Fruit fly (Drosophila melanogaster) whole organism, prepupa: ENCODE measurements around the gene PNUTS.

Experiments
- CG11762 ChIP-seq: fragments of 200-800 bp; sonication (Bioruptor generic); optimal IDR thresholded peaks from 3 replicates; lab custom pipeline; 2016; ENCODE audit warnings: missing biosample characterization, missing genetic modification characterization; ENCODE audit not compliant: insufficient read depth
- CG11902 ChIP-seq: fragments of 200-800 bp; sonication (Bioruptor generic); optimal IDR thresholded peaks from 3 replicates; lab custom pipeline; 2016; ENCODE audit warnings: missing biosample characterization, missing genetic modification characterization
- CG16779 ChIP-seq: fragments of 200-800 bp; sonication (Bioruptor generic); optimal IDR thresholded peaks from 3 replicates; lab custom pipeline; 2017; ENCODE audit warnings: missing biosample characterization, mild to moderate bottlenecking, missing genetic modification characterization
- CG31627 ChIP-seq: fragments of 200-800 bp; sonication (Bioruptor generic); optimal IDR thresholded peaks from 3 replicates; lab custom pipeline; 2016; ENCODE audit warnings: missing biosample characterization, missing genetic modification characterization
- CG32006 ChIP-seq: fragments of 200-800 bp; sonication (Bioruptor generic); optimal IDR thresholded peaks from 3 replicates; lab custom pipeline; 2017; ENCODE audit warnings: missing biosample characterization, mild to moderate bottlenecking, missing genetic modification characterization
- CG34406 ChIP-seq: fragments of 200-800 bp; sonication (Bioruptor generic); optimal IDR thresholded peaks from 3 replicates; lab custom pipeline; 2016; ENCODE audit warnings: missing biosample characterization, missing genetic modification characterization
- CG3919 ChIP-seq: fragments of 200-800 bp; sonication (Bioruptor generic); optimal IDR thresholded peaks from 3 replicates; lab custom pipeline; 2016; ENCODE audit warnings: missing biosample characterization, missing genetic modification characterization
- CG6163 ChIP-seq: fragments of 200-800 bp; sonication (Bioruptor generic); IDR thresholded peaks from 3 replicates; pipeline ENCODE4 v1.3.6; 2022; ENCODE audit warnings: missing biosample characterization, missing genetic modification characterization
- CG6808 ChIP-seq: fragments of 200-800 bp; sonication (Bioruptor generic); optimal IDR thresholded peaks from 3 replicates; lab custom pipeline; 2017; ENCODE audit warnings: missing biosample characterization, missing genetic modification characterization, mild to moderate bottlenecking, moderate library complexity, missing genetic modification reagents
- CG7368 ChIP-seq: fragments of 200-800 bp; sonication (Bioruptor generic); optimal IDR thresholded peaks from 3 replicates; lab custom pipeline; 2016; ENCODE audit warnings: missing biosample characterization, missing genetic modification characterization
- CG8319 ChIP-seq: fragments of 200-800 bp; sonication (Bioruptor generic); optimal IDR thresholded peaks from 3 replicates; lab custom pipeline; 2016; ENCODE audit warnings: missing biosample characterization, missing genetic modification characterization
- CG8632 ChIP-seq: fragments of 200-800 bp; sonication (Bioruptor generic); optimal IDR thresholded peaks from 3 replicates; lab custom pipeline; 2016; ENCODE audit warnings: missing biosample characterization, missing genetic modification characterization
- Eip78C ChIP-seq: fragments of 200-800 bp; sonication (Bioruptor generic); peaks from one replicate; lab custom pipeline; 2016; ENCODE audit warnings: missing biosample characterization, missing genetic modification characterization
- Eip93F ChIP-seq: fragments of 200-800 bp; sonication (Bioruptor generic); optimal IDR thresholded peaks from 2 replicates; lab custom pipeline; 2016; ENCODE audit warnings: missing biosample characterization, mild to moderate bottlenecking, missing genetic modification characterization
- Ets21C ChIP-seq: fragments of 200-800 bp; sonication (Bioruptor generic); optimal IDR thresholded peaks from 3 replicates; lab custom pipeline; 2016; ENCODE audit warnings: missing biosample characterization, missing genetic modification characterization
- Gug ChIP-seq: fragments of 200-800 bp; sonication (Bioruptor generic); IDR thresholded peaks from 2 replicates; pipeline ENCODE4 v1.3.6; 2022; ENCODE audit warnings: missing biosample characterization, missing genetic modification characterization
- Lpt ChIP-seq: fragments of 200-800 bp; sonication (Bioruptor generic); optimal IDR thresholded peaks from 3 replicates; lab custom pipeline; 2016; ENCODE audit warnings: missing biosample characterization, missing genetic modification characterization
- Met ChIP-seq: fragments of 200-800 bp; sonication (Bioruptor generic); optimal IDR thresholded peaks from 3 replicates; lab custom pipeline; 2016; ENCODE audit warnings: missing biosample characterization, missing genetic modification characterization
- OdsH ChIP-seq: fragments of 200-800 bp; sonication (Bioruptor generic); optimal IDR thresholded peaks from 3 replicates; lab custom pipeline; 2016; ENCODE audit warnings: missing biosample characterization, missing genetic modification characterization
- Sox102F ChIP-seq: fragments of 200-800 bp; sonication (Bioruptor generic); optimal IDR thresholded peaks from 2 replicates; lab custom pipeline; 2016; ENCODE audit warnings: missing biosample characterization, mild to moderate bottlenecking, missing genetic modification characterization
- Sox14 ChIP-seq: fragments of 200-800 bp; sonication (Bioruptor generic); optimal IDR thresholded peaks from 3 replicates; lab custom pipeline; 2016; ENCODE audit warnings: missing biosample characterization, missing genetic modification characterization
- Sox15 ChIP-seq: fragments of 200-800 bp; sonication (Bioruptor generic); optimal IDR thresholded peaks from 3 replicates; lab custom pipeline; 2016; ENCODE audit warnings: missing biosample characterization, missing genetic modification characterization
- achi ChIP-seq: fragments of 200-800 bp; sonication (Bioruptor generic); optimal IDR thresholded peaks from 3 replicates; lab custom pipeline; 2016; ENCODE audit warnings: missing biosample characterization, missing genetic modification characterization
- cyc ChIP-seq: fragments of 200-800 bp; sonication (Bioruptor generic); optimal IDR thresholded peaks from 3 replicates; lab custom pipeline; 2016; ENCODE audit warnings: missing biosample characterization, missing genetic modification characterization
- dac ChIP-seq: fragments of 200-800 bp; sonication (Bioruptor generic); optimal IDR thresholded peaks from 2 replicates; lab custom pipeline; 2017; ENCODE audit warnings: missing biosample characterization, mild to moderate bottlenecking, missing genetic modification characterization
- dsx ChIP-seq: fragments of 200-800 bp; optimal IDR thresholded peaks from 3 replicates; lab custom pipeline; 2019; ENCODE audit warnings: missing biosample characterization, mild to moderate bottlenecking, missing genetic modification characterization, moderate library complexity; ENCODE audit not compliant: poor library complexity, severe bottlenecking
- eg ChIP-seq: fragments of 200-800 bp; sonication (Bioruptor generic); IDR thresholded peaks from 3 replicates; pipeline ENCODE4 v1.3.6; 2022; ENCODE audit warnings: missing biosample characterization, missing genetic modification characterization
- esn ChIP-seq: fragments of 200-800 bp; sonication (Bioruptor generic); optimal IDR thresholded peaks from 2 replicates; lab custom pipeline; 2016; ENCODE audit warnings: missing biosample characterization, mild to moderate bottlenecking, missing genetic modification characterization, moderate library complexity
- fd59A ChIP-seq: fragments of 200-800 bp; sonication (Bioruptor generic); optimal IDR thresholded peaks from 2 replicates; lab custom pipeline; 2017; ENCODE audit warnings: missing biosample characterization, mild to moderate bottlenecking, missing genetic modification characterization, missing genetic modification reagents
- fkh ChIP-seq: fragments of 200-800 bp; sonication (Bioruptor generic); optimal IDR thresholded peaks from 3 replicates; lab custom pipeline; 2017; ENCODE audit warnings: missing biosample characterization, mild to moderate bottlenecking, missing genetic modification characterization, moderate library complexity
- lz ChIP-seq: fragments of 200-800 bp; sonication (Bioruptor generic); optimal IDR thresholded peaks from 3 replicates; lab custom pipeline; 2016; ENCODE audit warnings: missing biosample characterization, missing genetic modification characterization
- spab ChIP-seq: fragments of 200-800 bp; sonication (Bioruptor generic); optimal IDR thresholded peaks from 2 replicates; lab custom pipeline; 2017; ENCODE audit warnings: missing biosample characterization, mild to moderate bottlenecking, missing genetic modification characterization, missing genetic modification reagents
- ss ChIP-seq, 2 experiments: fragments of 200-800 bp; sonication (Bioruptor generic); optimal IDR thresholded peaks; 2 replicates in 1 of 2; 3 replicates in 1 of 2; lab custom pipeline; 2017 to 2018; ENCODE audit warnings: mild to moderate bottlenecking in 2 of 2, missing biosample characterization in 2 of 2, missing genetic modification characterization in 2 of 2, moderate library complexity in 1 of 2
- svp ChIP-seq: fragments of 200-800 bp; sonication (Bioruptor generic); peaks from one replicate; lab custom pipeline; 2016; ENCODE audit warnings: missing biosample characterization, missing genetic modification characterization
- topi ChIP-seq: fragments of 200-800 bp; sonication (Bioruptor generic); optimal IDR thresholded peaks from 3 replicates; lab custom pipeline; 2016; ENCODE audit warnings: missing biosample characterization, missing genetic modification characterization
- vri ChIP-seq: fragments of 200-800 bp; sonication (Bioruptor generic); optimal IDR thresholded peaks from 3 replicates; lab custom pipeline; 2016; ENCODE audit warnings: missing biosample characterization, mild to moderate bottlenecking, missing genetic modification characterization

Gene PNUTS

dm6 chr2L:895448-895847 is 25.2 kb downstream of the PNUTS start (continued):
- TF ChIP-seq cyc (GFP tag; lab: Kevin White, UChicago) (no peak), Sox102F (peak; percentile 12), CG11762 (no peak), CG11902 (GFP tag; lab: Kevin White, UChicago) (no peak), fkh (GFP tag; lab: Kevin White, UChicago) (no peak), dac (no peak), Ets21C (GFP tag; lab: Kevin White, UChicago) (no peak), CG6808 (GFP tag; lab: Kevin White, UChicago) (no peak), svp (peak; percentile 73), eg (GFP tag; lab: Robert Waterston, UW) (0 out of 3 replicates have a peak, but pooled peaks have one; percentile 23), CG8632 (no peak), OdsH (GFP tag; lab: Kevin White, UChicago) (peak; percentile 26), achi (GFP tag; lab: Kevin White, UChicago) (no peak), CG6163 (no peak), Sox15 (GFP tag; lab: Kevin White, UChicago) (no peak), CG34406 (GFP tag; lab: Kevin White, UChicago) (no peak), Met (peak; percentile 34), fd59A (GFP tag; lab: Kevin White, UChicago) (no peak), CG3919 (GFP tag; lab: Kevin White, UChicago) (no peak), ss (GFP tag; optimal IDR thresholded peaks at IDR 0.05; lab: Kevin White, UChicago) (no peak), Lpt (GFP tag; lab: Kevin White, UChicago) (no peak), CG31627 (GFP tag; lab: Kevin White, UChicago) (peak; percentile 22), CG8319 (GFP tag; lab: Kevin White, UChicago) (no peak), dsx (GFP tag; lab: Kevin White, UChicago) (no peak), Sox14 (GFP tag; lab: Kevin White, UChicago) (no peak)

DNA sequence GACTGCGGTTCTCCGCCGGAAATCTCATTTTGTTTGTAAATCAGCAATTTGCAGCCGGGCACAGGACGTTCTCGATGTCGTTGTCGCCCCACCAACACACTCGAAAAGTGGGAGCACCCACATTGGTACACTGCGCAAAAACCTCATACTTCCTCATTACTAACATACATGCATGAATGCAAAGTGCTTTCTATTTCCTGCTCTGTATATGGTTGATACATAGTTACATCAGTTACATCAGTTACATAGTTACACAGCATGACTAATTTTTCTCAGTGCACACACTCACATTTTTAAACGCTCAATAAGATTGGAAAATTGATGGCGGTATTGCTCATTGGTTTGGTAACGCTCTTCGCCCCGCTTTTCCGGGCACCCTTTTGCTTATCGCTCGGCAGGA is 26.9 kb downstream of the PNUTS start:
- TF ChIP-seq CG6808 (GFP tag; lab: Kevin White, UChicago), result no peak
- no peak for TF ChIP-seq CG32006 (GFP tag; lab: Kevin White, UChicago)
- no peak for TF ChIP-seq spab (GFP tag; lab: Kevin White, UChicago)
- TF ChIP-seq svp, result peak; percentile 24
- TF ChIP-seq Gug (GFP tag; lab: Robert Waterston, UW), result no peak
- TF ChIP-seq fd59A (GFP tag; lab: Kevin White, UChicago), result no peak
- no peak for TF ChIP-seq CG16779

- TF ChIP-seq Eip93F (GFP tag; lab: Kevin White, UChicago) (no peak), CG7368 (GFP tag; lab: Kevin White, UChicago) (no peak), CG11902 (GFP tag; lab: Kevin White, UChicago) (no peak), svp (peak; percentile 97), vri (GFP tag; lab: Kevin White, UChicago) (peak; percentile 16)
Measured at dm6 chr2L:898316-898715, 28.1 kb downstream of the PNUTS start, which contains the start of gene Lsp1beta. Gene Lsp1beta (plus strand): TSS chr2L:898500.

DNA sequence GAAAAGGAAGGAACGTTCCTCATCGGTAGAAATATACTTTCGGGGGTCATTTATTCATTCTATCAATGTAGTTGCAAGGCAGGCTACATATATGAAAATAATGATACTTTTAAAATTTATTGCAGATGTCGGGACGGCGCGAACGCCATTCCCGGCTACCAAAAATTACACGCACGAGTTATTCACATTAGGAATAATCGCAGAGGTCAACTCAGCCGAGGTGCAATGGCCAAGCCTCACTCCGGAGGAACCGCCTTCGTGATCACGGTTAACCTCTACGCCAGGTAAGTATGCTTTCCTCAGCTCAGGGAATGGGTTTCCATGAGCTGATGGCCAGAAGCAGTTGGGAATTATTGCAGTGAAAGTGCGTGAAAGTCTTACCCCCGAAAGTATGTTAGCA is 31.1 kb downstream of the PNUTS start:
- TF ChIP-seq esn (GFP tag; lab: Kevin White, UChicago) (peak; percentile 36), topi (GFP tag; lab: Kevin White, UChicago) (peak; percentile 9), cyc (GFP tag; lab: Kevin White, UChicago) (peak; percentile 3), Met (peak; percentile 6), lz (peak; percentile 15), svp (peak; percentile 94), Eip78C (peak; percentile 22), CG6163 (peak; percentile 8; the same call in 1 of the 3 replicates), CG31627 (GFP tag; lab: Kevin White, UChicago) (peak; percentile 20)
